Fruit fly (Drosophila melanogaster): Measurements from ENCODE around the gene CG11674.
A peak's percentile ranks its signal among the peaks of the same experiment; 100 is the strongest.

The CG11674 gene

DNA sequence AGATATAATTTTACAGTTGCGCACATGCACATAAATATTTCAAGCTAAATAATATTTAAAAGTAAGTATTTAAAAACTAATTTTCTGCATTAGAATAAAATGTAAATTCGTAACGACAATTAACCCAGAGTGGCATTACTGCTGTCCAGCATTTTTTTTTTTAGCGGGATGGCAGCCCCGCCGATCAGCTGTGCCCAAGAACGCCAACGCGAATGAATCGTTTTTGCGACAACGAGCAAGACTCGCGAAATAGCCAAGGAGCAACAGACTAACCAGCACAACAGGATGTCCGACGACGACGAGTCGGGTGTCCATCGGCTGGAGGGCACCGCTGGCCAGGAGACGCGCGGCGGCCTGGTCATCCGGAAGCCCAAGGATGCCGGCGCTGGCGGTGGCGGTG, 24.5 kb downstream of the CG11674 start, which contains the start of gene Prp16:
Prp16 (plus strand) TSS at position 185 of the 400 bp plus-strand sequence.
- TF ChIP-seq gl (tag; optimal IDR thresholded peaks at IDR 0.05) (no peak), D1 (tag; optimal IDR thresholded peaks at IDR 0.05) (no peak)

DNA sequence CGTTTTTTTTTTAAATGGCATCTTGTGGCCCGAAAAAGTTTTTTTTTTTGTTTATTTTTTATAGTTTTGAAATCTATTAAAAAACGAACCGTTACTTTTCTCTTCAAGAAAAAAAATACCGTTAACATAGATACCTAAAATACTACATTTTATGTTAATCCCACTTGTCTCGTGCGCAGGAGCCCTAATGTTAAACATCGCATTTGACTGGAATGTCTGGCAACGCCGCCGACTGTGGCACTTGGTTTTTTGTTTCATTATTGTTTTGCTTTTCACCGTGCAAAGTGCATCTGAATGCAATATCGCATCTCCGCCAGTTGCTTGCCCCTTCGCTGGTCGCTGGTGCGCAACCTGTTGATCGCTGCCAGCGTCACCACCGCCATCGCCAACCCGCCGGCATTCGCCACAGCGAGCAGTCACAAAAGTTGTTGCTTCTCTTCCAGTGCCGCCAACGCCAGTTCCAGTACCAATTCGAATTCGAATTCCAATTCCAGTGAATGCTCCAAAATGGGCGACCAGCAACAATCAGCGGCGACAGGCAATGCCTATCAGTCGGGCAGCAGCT, 25.6 kb downstream of the CG11674 start, which contains the start of gene CG11590:
CG11590 (plus strand) TSS at position 212 of the 565 bp plus-strand sequence.
- no peak for TF ChIP-seq CG14655 (GFP tag; optimal IDR thresholded peaks at IDR 0.05)
- TF ChIP-seq CG32121 (GFP tag; IDR thresholded peaks at IDR 0.05): no peak
- TF ChIP-seq D1 (tag; optimal IDR thresholded peaks at IDR 0.05): no peak
- no peak for TF ChIP-seq CG15710 (tag; optimal IDR thresholded peaks at IDR 0.05)
- peak; percentile 27; the same call in 1 of the 2 replicates for TF ChIP-seq Ets98B (GFP tag; IDR thresholded peaks at IDR 0.05)
- TF ChIP-seq gl (tag; optimal IDR thresholded peaks at IDR 0.05): no peak
- TF ChIP-seq CG12605 (GFP tag; IDR thresholded peaks at IDR 0.05): peak; percentile 55; the same call in 1 of the 2 replicates
- TF ChIP-seq CG9948 (tag; optimal IDR thresholded peaks at IDR 0.05): no peak
- TF ChIP-seq fd96Ca (GFP tag; IDR thresholded peaks at IDR 0.05): 0 out of 3 replicates have a peak, but pooled peaks have one; percentile 23
- no peak for TF ChIP-seq CG13204 (GFP tag; optimal IDR thresholded peaks at IDR 0.05)

DNA sequence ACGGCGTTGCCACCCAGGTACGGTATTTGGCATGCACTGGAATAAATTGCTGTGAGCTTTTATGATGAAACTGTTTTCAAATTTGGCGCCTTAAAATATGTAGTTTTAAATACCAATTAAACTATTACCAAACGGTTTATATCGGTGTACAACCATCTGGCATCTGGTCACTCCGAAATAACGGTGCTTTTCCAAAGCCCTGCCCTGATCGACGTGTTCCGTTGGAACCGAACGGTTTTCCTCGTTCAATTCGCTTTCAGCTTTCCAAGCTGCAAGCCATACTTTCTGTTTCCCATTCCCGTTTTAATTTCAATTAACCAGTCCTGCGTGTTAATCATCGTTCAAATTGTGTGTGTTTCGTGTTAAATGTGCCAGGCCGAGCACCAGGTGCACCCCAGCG, 32.7 kb downstream of the CG11674 start, which contains the start of gene yl:
yl (plus strand) TSS at position 202 of the 400 bp plus-strand sequence.
- TF ChIP-seq gl (tag; optimal IDR thresholded peaks at IDR 0.05) (no peak), CG34367 (tag; optimal IDR thresholded peaks at IDR 0.05) (no peak), EcR (GFP tag; optimal IDR thresholded peaks at IDR 0.05) (no peak), Snoo (tag; optimal IDR thresholded peaks at IDR 0.05) (no peak), rn (GFP tag; IDR thresholded peaks at IDR 0.05) (no peak), Ets98B (GFP tag; IDR thresholded peaks at IDR 0.05) (no peak), Pif1B (GFP tag; optimal IDR thresholded peaks at IDR 0.05) (no peak), CG8301 (tag; optimal IDR thresholded peaks at IDR 0.05) (no peak), CG12605 (GFP tag; IDR thresholded peaks at IDR 0.05) (no peak), CG10348 (GFP tag; IDR thresholded peaks at IDR 0.05) (no peak), CG15710 (tag; optimal IDR thresholded peaks at IDR 0.05) (no peak)

DNA sequence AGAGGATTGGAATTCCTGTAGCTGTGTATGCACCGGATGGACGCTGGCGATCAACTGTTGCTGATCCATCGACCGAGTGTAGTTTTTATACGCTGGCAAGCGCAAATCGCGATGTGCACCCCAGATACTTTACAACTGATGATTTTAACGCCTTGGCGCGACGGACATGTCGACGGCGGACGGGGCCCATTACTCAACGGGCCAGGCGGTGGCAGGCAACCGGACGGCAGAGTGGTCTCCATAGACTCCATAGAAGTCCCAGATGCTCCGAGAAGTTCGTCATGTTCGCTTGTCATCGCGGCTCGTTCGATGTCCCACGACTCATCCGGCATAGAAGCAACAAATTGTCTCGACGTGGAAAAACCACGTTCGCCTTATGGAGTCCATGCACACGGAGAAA, 33.8 kb downstream of the CG11674 start, which contains the start of gene CG13403:
CG13403 (minus strand) TSS at position 101 of the 400 bp plus-strand sequence.
- TF ChIP-seq gl (tag; optimal IDR thresholded peaks at IDR 0.05) (no peak), CG4496 (GFP tag; IDR thresholded peaks at IDR 0.05) (no peak), Snoo (tag; optimal IDR thresholded peaks at IDR 0.05) (no peak), CG14655 (GFP tag; optimal IDR thresholded peaks at IDR 0.05) (no peak), EcR (GFP tag; optimal IDR thresholded peaks at IDR 0.05) (no peak), CG32121 (GFP tag; IDR thresholded peaks at IDR 0.05) (no peak), CG12605 (GFP tag; IDR thresholded peaks at IDR 0.05) (no peak), CG8301 (tag; optimal IDR thresholded peaks at IDR 0.05) (no peak), rn (GFP tag; IDR thresholded peaks at IDR 0.05) (no peak), CG15710 (tag; optimal IDR thresholded peaks at IDR 0.05) (no peak), D1 (tag; optimal IDR thresholded peaks at IDR 0.05) (no peak), CG13204 (GFP tag; optimal IDR thresholded peaks at IDR 0.05) (no peak), Ets98B (GFP tag; IDR thresholded peaks at IDR 0.05) (no peak), CG10348 (GFP tag; IDR thresholded peaks at IDR 0.05) (no peak), CG9948 (tag; optimal IDR thresholded peaks at IDR 0.05) (no peak), Pif1B (GFP tag; optimal IDR thresholded peaks at IDR 0.05) (no peak), CG8159 (tag; optimal IDR thresholded peaks at IDR 0.05) (no peak)

DNA sequence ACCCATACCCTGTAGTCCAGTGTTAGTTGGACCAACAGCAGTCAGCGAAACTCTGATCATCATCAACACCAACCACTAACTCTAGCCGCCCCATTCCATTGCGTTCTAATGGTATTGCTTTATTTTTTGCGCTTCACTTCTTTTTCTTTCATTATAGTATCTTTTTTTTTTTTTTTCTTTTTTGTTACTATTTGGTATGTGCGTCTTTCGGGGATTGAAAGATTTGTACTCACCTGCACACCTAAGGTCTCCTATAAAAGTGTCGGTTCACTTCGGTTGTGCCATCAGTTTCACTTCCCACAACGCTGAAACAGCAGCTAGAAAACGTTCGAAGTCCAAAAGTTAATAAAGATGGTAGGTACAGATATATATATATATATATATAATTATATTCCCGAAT, 36.5 kb downstream of the CG11674 start, which contains the start of gene CG11585:
CG11585 (plus strand) TSS at position 301 of the 400 bp plus-strand sequence.
- no peak for TF ChIP-seq rn (GFP tag; IDR thresholded peaks at IDR 0.05)
- TF ChIP-seq Pif1B (GFP tag; optimal IDR thresholded peaks at IDR 0.05): no peak
- TF ChIP-seq CG9948 (tag; optimal IDR thresholded peaks at IDR 0.05): no peak

DNA sequence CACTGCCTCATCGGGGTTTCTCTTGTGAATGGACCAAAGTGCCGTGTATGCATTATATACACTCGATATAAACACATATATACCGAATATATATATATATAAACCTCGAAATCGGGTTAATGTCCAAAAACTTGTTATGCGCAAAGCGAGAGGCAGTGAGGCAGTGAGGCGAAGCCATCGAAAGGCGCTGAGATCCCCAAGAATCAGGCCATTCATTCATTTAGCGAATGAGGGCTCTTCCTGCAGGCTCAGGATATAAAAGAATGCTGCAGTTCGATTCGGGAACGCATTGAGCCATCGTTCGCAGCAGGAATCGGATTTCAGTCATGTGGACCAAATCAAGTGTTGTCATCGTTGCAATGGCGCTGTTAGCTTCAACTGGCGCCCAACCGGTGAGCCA, 38.7 kb downstream of the CG11674 start, which contains the start of gene CG12481:
CG12481 (plus strand) TSS at position 301 of the 400 bp plus-strand sequence.
- TF ChIP-seq Pif1B (GFP tag; optimal IDR thresholded peaks at IDR 0.05) (no peak), CG4496 (GFP tag; IDR thresholded peaks at IDR 0.05) (no peak), gl (tag; optimal IDR thresholded peaks at IDR 0.05) (no peak), EcR (GFP tag; optimal IDR thresholded peaks at IDR 0.05) (no peak), Ets98B (GFP tag; IDR thresholded peaks at IDR 0.05) (no peak), CG10348 (GFP tag; IDR thresholded peaks at IDR 0.05) (no peak), CG17806 (tag; optimal IDR thresholded peaks at IDR 0.05) (no peak), CG8159 (tag; optimal IDR thresholded peaks at IDR 0.05) (no peak), CG15710 (tag; optimal IDR thresholded peaks at IDR 0.05) (no peak), D1 (tag; optimal IDR thresholded peaks at IDR 0.05) (no peak), CG8301 (tag; optimal IDR thresholded peaks at IDR 0.05) (no peak), Snoo (tag; optimal IDR thresholded peaks at IDR 0.05) (no peak), CG34367 (tag; optimal IDR thresholded peaks at IDR 0.05) (no peak), CG32121 (GFP tag; IDR thresholded peaks at IDR 0.05) (no peak), fd96Ca (GFP tag; IDR thresholded peaks at IDR 0.05) (no peak), CG14655 (GFP tag; optimal IDR thresholded peaks at IDR 0.05) (no peak), rn (GFP tag; IDR thresholded peaks at IDR 0.05) (no peak), CG12605 (GFP tag; IDR thresholded peaks at IDR 0.05) (no peak)
